Worm (Caenorhabditis elegans) whole organism, L4 larva: ENCODE measurements around the gene srlf-22.
A peak's percentile ranks its signal among the peaks of the same experiment; 100 is the strongest.

Source experiments
- D1046.2 ChIP-seq: fragments of 200-800 bp; sonication (Bioruptor generic); IDR thresholded peaks from 2 replicates; pipeline ENCODE4 v1.3.6; 2022; ENCODE audit warnings: missing genetic modification characterization, missing compliant biosample characterization
- F26F4.8 ChIP-seq: fragments of 200-800 bp; sonication (Bioruptor generic); conservative IDR thresholded peaks from 2 replicates; pipeline ENCODE4 v1.3.6; 2022; ENCODE audit warnings: missing genetic modification characterization, missing compliant biosample characterization
- F44E2.7 ChIP-seq: fragments of 200-800 bp; sonication (Bioruptor generic); IDR thresholded peaks from 2 replicates; pipeline ENCODE4 v2.1.2; 2022; ENCODE audit warnings: missing genetic modification characterization, missing compliant biosample characterization
- R02D3.7 ChIP-seq: fragments of 150-350 bp; sonication (generic microtip); optimal IDR thresholded peaks from 3 replicates; lab custom pipeline; 2014; ENCODE audit warnings: missing biosample characterization, missing genetic modification characterization
- T26A8.4 ChIP-seq: fragments of 200-800 bp; sonication (Bioruptor generic); IDR thresholded peaks from 2 replicates; pipeline ENCODE4 v1.3.6; 2022; ENCODE audit warnings: missing genetic modification characterization, missing compliant biosample characterization
- Y5F2A.4 ChIP-seq: fragments of 200-800 bp; sonication (Bioruptor generic); optimal IDR thresholded peaks from 2 replicates; lab custom pipeline; 2018; ENCODE audit warnings: mild to moderate bottlenecking, missing genetic modification characterization, missing compliant biosample characterization
- Y75B8A.6 ChIP-seq: fragments of 200-800 bp; sonication (Bioruptor generic); IDR thresholded peaks from 2 replicates; pipeline ENCODE4 v1.3.6; 2022; ENCODE audit warnings: missing genetic modification reagents, missing genetic modification characterization, missing compliant biosample characterization
- aha-1 ChIP-seq: fragments of 150-350 bp; peaks from one replicate; lab custom pipeline; 2014; ENCODE audit warnings: missing biosample characterization, missing genetic modification characterization
- aly-2 ChIP-seq: sonication (generic microtip); optimal IDR thresholded peaks from 2 replicates; lab custom pipeline; 2018; ENCODE audit warnings: missing biosample characterization, missing genetic modification characterization
- arid-1 ChIP-seq: fragments of 200-800 bp; sonication (Bioruptor generic); conservative IDR thresholded peaks from 2 replicates; pipeline ENCODE4 v1.3.6; 2022; ENCODE audit warnings: missing genetic modification reagents, missing genetic modification characterization, missing compliant biosample characterization
- attf-4 ChIP-seq: sonication (generic microtip); optimal IDR thresholded peaks from 3 replicates; lab custom pipeline; 2017; ENCODE audit warnings: missing biosample characterization, missing genetic modification characterization
- ceh-28 ChIP-seq: fragments of 150-350 bp; optimal IDR thresholded peaks from 2 replicates; lab custom pipeline; 2014; ENCODE audit warnings: missing biosample characterization, missing genetic modification reagents, missing genetic modification characterization
- ceh-62 ChIP-seq: sonication (generic microtip); optimal IDR thresholded peaks from 2 replicates; lab custom pipeline; 2017; ENCODE audit warnings: missing biosample characterization, missing genetic modification characterization
- daf-19 ChIP-seq: fragments of 200-800 bp; sonication (Bioruptor generic); conservative IDR thresholded peaks from 2 replicates; pipeline ENCODE4 v1.3.6; 2022; ENCODE audit warnings: missing genetic modification characterization, missing compliant biosample characterization
- daf-8 ChIP-seq: fragments of 200-800 bp; sonication (Bioruptor generic); IDR thresholded peaks from 2 replicates; pipeline ENCODE4 v1.3.6; 2022; ENCODE audit warnings: missing genetic modification characterization, missing compliant biosample characterization
- dmd-9 ChIP-seq: fragments of 200-800 bp; sonication (Bioruptor generic); IDR thresholded peaks from 2 replicates; pipeline ENCODE4 v1.3.6; 2022; ENCODE audit warnings: missing genetic modification reagents, missing genetic modification characterization, missing compliant biosample characterization
- egl-43 ChIP-seq: fragments of 200-800 bp; sonication (Bioruptor generic); IDR thresholded peaks from 2 replicates; pipeline ENCODE4 v1.3.6; 2022; ENCODE audit warnings: missing genetic modification reagents, missing genetic modification characterization, missing compliant biosample characterization
- fkh-10 ChIP-seq: fragments of 150-350 bp; optimal IDR thresholded peaks from 2 replicates; lab custom pipeline; 2014; ENCODE audit warnings: missing biosample characterization, missing genetic modification reagents, missing genetic modification characterization
- hif-1 ChIP-seq, 2 experiments: sonication (generic microtip); optimal IDR thresholded peaks; 2 replicates each; lab custom pipeline; 2016 to 2017; ENCODE audit warnings: missing compliant biosample characterization in 2 of 2, missing genetic modification characterization in 2 of 2, missing genetic modification reagents in 2 of 2, missing genotype in 2 of 2, mild to moderate bottlenecking in 1 of 2
- hlh-30 ChIP-seq: sonication (generic microtip); optimal IDR thresholded peaks from 2 replicates; lab custom pipeline; 2017; ENCODE audit warnings: antibody characterized with exemption, mild to moderate bottlenecking, missing genetic modification characterization, missing compliant biosample characterization; ENCODE audit not compliant: insufficient read depth
- hmg-1.1 ChIP-seq: fragments of 200-800 bp; sonication (Bioruptor generic); IDR thresholded peaks from 2 replicates; pipeline ENCODE4 v1.3.6; 2022; ENCODE audit warnings: missing genetic modification reagents, missing genetic modification characterization, missing compliant biosample characterization
- jun-1 ChIP-seq: fragments of 150-350 bp; optimal IDR thresholded peaks from 2 replicates; lab custom pipeline; 2014; ENCODE audit warnings: missing biosample characterization, missing genetic modification reagents, missing genetic modification characterization
- lim-7 ChIP-seq: fragments of 200-800 bp; sonication (Bioruptor generic); IDR thresholded peaks from 2 replicates; pipeline ENCODE4 v1.3.6; 2022; ENCODE audit warnings: missing genetic modification characterization, missing compliant biosample characterization
- lin-1 ChIP-seq: fragments of 200-800 bp; sonication (Bioruptor generic); IDR thresholded peaks from 2 replicates; pipeline ENCODE4 v1.3.6; 2022; ENCODE audit warnings: missing genetic modification reagents, missing genetic modification characterization, missing compliant biosample characterization
- lin-29 ChIP-seq: fragments of 200-800 bp; sonication (Bioruptor generic); IDR thresholded peaks from 2 replicates; pipeline ENCODE4 v1.3.6; 2022; ENCODE audit warnings: missing genetic modification reagents, missing genetic modification characterization, missing compliant biosample characterization
- madf-9 ChIP-seq: fragments of 200-800 bp; sonication (Bioruptor generic); conservative IDR thresholded peaks from 2 replicates; pipeline ENCODE4 v1.3.6; 2022; ENCODE audit warnings: missing genetic modification reagents, missing genetic modification characterization, missing compliant biosample characterization
- mdl-1 ChIP-seq, 2 experiments: fragments of 150-350 bp in 1 of 2; sonication (generic microtip) in 1 of 2; optimal IDR thresholded peaks; 2 replicates each; lab custom pipeline; 2014 to 2017; ENCODE audit warnings: missing biosample characterization in 2 of 2, missing genetic modification characterization in 2 of 2
- mep-1 ChIP-seq: fragments of 150-350 bp; sonication (generic microtip); optimal IDR thresholded peaks from 3 replicates; lab custom pipeline; 2014; ENCODE audit warnings: missing biosample characterization, missing genetic modification characterization
- mxl-3 ChIP-seq: fragments of 200-800 bp; sonication (Bioruptor generic); optimal IDR thresholded peaks from 2 replicates; lab custom pipeline; 2018; ENCODE audit warnings: mild to moderate bottlenecking, missing genetic modification characterization, missing compliant biosample characterization
- nhr-102 ChIP-seq: sonication (generic microtip); optimal IDR thresholded peaks from 2 replicates; lab custom pipeline; 2016; ENCODE audit warnings: mild to moderate bottlenecking, missing genetic modification characterization, moderate library complexity, missing compliant biosample characterization
- nhr-11 ChIP-seq: fragments of 150-350 bp; optimal IDR thresholded peaks from 2 replicates; lab custom pipeline; 2014; ENCODE audit warnings: missing biosample characterization, missing genetic modification characterization
- nhr-111 ChIP-seq: fragments of 200-800 bp; sonication (Bioruptor generic); optimal IDR thresholded peaks from 2 replicates; lab custom pipeline; 2018; ENCODE audit warnings: mild to moderate bottlenecking, missing genetic modification characterization, missing compliant biosample characterization
- nhr-76 ChIP-seq: fragments of 150-350 bp; optimal IDR thresholded peaks from 2 replicates; lab custom pipeline; 2014; ENCODE audit warnings: missing biosample characterization, missing genetic modification characterization
- nhr-77 ChIP-seq: fragments of 150-350 bp; optimal IDR thresholded peaks from 2 replicates; lab custom pipeline; 2014; ENCODE audit warnings: missing biosample characterization, missing genetic modification characterization
- pha-4 ChIP-seq, 2 experiments: fragments of 150-350 bp in 1 of 2; fragments of 200-800 bp in 1 of 2; sonication (Bioruptor generic) in 1 of 2; IDR thresholded peaks in 1 of 2; optimal IDR thresholded peaks in 1 of 2; 2 replicates each; pipeline versions ENCODE4 v1.3.6 to Lab custom; 2014 to 2022; ENCODE audit warnings: missing genetic modification characterization in 2 of 2, missing genetic modification reagents in 2 of 2, missing biosample characterization in 1 of 2, missing compliant biosample characterization in 1 of 2
- spr-1 ChIP-seq: sonication (generic microtip); optimal IDR thresholded peaks from 2 replicates; lab custom pipeline; 2016; ENCODE audit warnings: mild to moderate bottlenecking, missing genetic modification characterization, missing compliant biosample characterization
- tra-1 ChIP-seq: fragments of 200-800 bp; sonication (Bioruptor generic); IDR thresholded peaks from 2 replicates; pipeline ENCODE4 v1.3.6; 2022; ENCODE audit warnings: missing genetic modification reagents, missing genetic modification characterization, missing compliant biosample characterization
- unc-39 ChIP-seq: sonication (generic microtip); optimal IDR thresholded peaks from 2 replicates; lab custom pipeline; 2017; ENCODE audit warnings: missing biosample characterization, missing genetic modification characterization
- zag-1 ChIP-seq: fragments of 150-350 bp; optimal IDR thresholded peaks from 2 replicates; lab custom pipeline; 2014; ENCODE audit warnings: missing biosample characterization, missing genetic modification characterization
- zip-2 ChIP-seq: fragments of 150-350 bp; optimal IDR thresholded peaks from 2 replicates; lab custom pipeline; 2014; ENCODE audit warnings: missing biosample characterization, missing genetic modification characterization

The srlf-22 gene

ce11 chrV:858841-859456 is 32.0 kb upstream of the srlf-22 start (continued):
- TF ChIP-seq pha-4 (GFP tag; IDR thresholded peaks at IDR 0.05; lab: Robert Waterston, UW) (0 out of 2 replicates have a peak, but pooled peaks have one; percentile 57), pha-4 (tag; optimal IDR thresholded peaks at IDR 0.05; lab: Kevin White, UChicago) (no peak), daf-19 (GFP tag; lab: Robert Waterston, UW) (no peak), nhr-77 (tag; lab: Kevin White, UChicago) (no peak), lin-29 (GFP tag; lab: Robert Waterston, UW) (no peak), daf-8 (GFP tag; lab: Robert Waterston, UW) (no peak), nhr-111 (GFP tag; lab: Kevin White, UChicago) (no peak), R02D3.7 (tag; lab: Kevin White, UChicago) (no peak), T26A8.4 (GFP tag; lab: Robert Waterston, UW) (no peak), Y5F2A.4 (GFP tag; lab: Kevin White, UChicago) (no peak), unc-39 (tag; lab: Kevin White, UChicago) (no peak), attf-4 (no peak), D1046.2 (GFP tag; lab: Robert Waterston, UW) (no peak), spr-1 (tag; lab: Kevin White, UChicago) (no peak), arid-1 (GFP tag; lab: Robert Waterston, UW) (0 out of 2 replicates have a peak, but pooled peaks have one; percentile 8), fkh-10 (GFP tag; lab: Kevin White, UChicago) (no peak), tra-1 (GFP tag; lab: Robert Waterston, UW) (peak; percentile 40; the same call in 1 of the 2 replicates), ceh-28 (no peak), F26F4.8 (GFP tag; lab: Robert Waterston, UW) (peak; percentile 73), dmd-9 (GFP tag; lab: Robert Waterston, UW) (no peak), nhr-102 (tag; lab: Kevin White, UChicago) (no peak), jun-1 (tag; lab: Kevin White, UChicago) (no peak), aly-2 (tag; lab: Kevin White, UChicago) (no peak), zag-1 (tag; lab: Kevin White, UChicago) (no peak), mxl-3 (GFP tag; lab: Kevin White, UChicago) (no peak), egl-43 (peak; percentile 75), mdl-1 (tag; optimal IDR thresholded peaks at IDR 0.05; lab: Kevin White, UChicago) (no peak), lin-1 (GFP tag; lab: Robert Waterston, UW) (peak; percentile 44; the same call in 1 of the 2 replicates)

ce11 chrV:866729-867128 is 24.2 kb upstream of the srlf-22 start, which contains the start of gene T02B11.3:
TSS of gene T02B11.3 (minus strand) at chrV:866829.
- TF ChIP-seq lim-7 (GFP tag; lab: Robert Waterston, UW) = no peak
- no peak for TF ChIP-seq zip-2 (tag; lab: Kevin White, UChicago)

ce11 chrV:871029-871428 is 19.9 kb upstream of the srlf-22 start, which contains the start of gene T02B11.4:
TSS of gene T02B11.4 (minus strand) at chrV:871129.
- TF ChIP-seq egl-43 (no peak), ceh-62 (tag; lab: Kevin White, UChicago) (no peak), nhr-76 (tag; lab: Kevin White, UChicago) (no peak), aha-1 (tag; lab: Kevin White, UChicago) (no peak), R02D3.7 (tag; lab: Kevin White, UChicago) (no peak), mep-1 (tag; lab: Kevin White, UChicago) (no peak), F44E2.7 (no peak), mxl-3 (GFP tag; lab: Kevin White, UChicago) (no peak), Y75B8A.6 (GFP tag; lab: Robert Waterston, UW) (no peak), nhr-11 (tag; lab: Kevin White, UChicago) (no peak), hlh-30 (tag; lab: Kevin White, UChicago) (no peak), madf-9 (no peak), hif-1 (tag; optimal IDR thresholded peaks at IDR 0.05; lab: Kevin White, UChicago) (no peak), hmg-1.1 (GFP tag; lab: Robert Waterston, UW) (no peak), lin-1 (GFP tag; lab: Robert Waterston, UW) (no peak)
